Worm (Caenorhabditis elegans) whole organism, mixed stage, embryonic: Measurements from ENCODE around the gene set-5.
A peak's percentile ranks its signal among the peaks of the same experiment; 100 is the strongest.

Experiments
- M03D4.4 ChIP-seq: sonication (generic microtip); optimal IDR thresholded peaks from 2 replicates; lab custom pipeline; 2017; ENCODE audit warnings: mild to moderate bottlenecking, missing genetic modification characterization, missing compliant biosample characterization
- bed-3 ChIP-seq: fragments of 200-800 bp; sonication (Bioruptor generic); optimal IDR thresholded peaks from 3 replicates; lab custom pipeline; 2018; ENCODE audit warnings: mild to moderate bottlenecking, missing genetic modification characterization, moderate library complexity, missing compliant biosample characterization
- blmp-1 ChIP-seq: fragments of 150-350 bp; optimal IDR thresholded peaks from 2 replicates; lab custom pipeline; 2014; ENCODE audit warnings: missing biosample characterization, missing genetic modification characterization
- ceh-43 ChIP-seq: fragments of 200-800 bp; sonication (Bioruptor generic); optimal IDR thresholded peaks from 2 replicates; lab custom pipeline; 2018; ENCODE audit warnings: mild to moderate bottlenecking, missing genetic modification characterization, moderate library complexity, missing compliant biosample characterization
- ces-1 ChIP-seq: fragments of 150-350 bp; optimal IDR thresholded peaks from 2 replicates; lab custom pipeline; 2014; ENCODE audit warnings: missing biosample characterization, missing genetic modification reagents, missing genetic modification characterization
- cnd-1 ChIP-seq: fragments of 200-800 bp; sonication (Bioruptor generic); optimal IDR thresholded peaks from 2 replicates; lab custom pipeline; 2018; ENCODE audit warnings: mild to moderate bottlenecking, missing genetic modification characterization, missing compliant biosample characterization
- drap-1 ChIP-seq: fragments of 200-800 bp; sonication (Bioruptor generic); optimal IDR thresholded peaks from 3 replicates; lab custom pipeline; 2018; ENCODE audit warnings: mild to moderate bottlenecking, missing genetic modification characterization, missing compliant biosample characterization
- elt-1 ChIP-seq: sonication (generic microtip); optimal IDR thresholded peaks from 2 replicates; lab custom pipeline; 2017; ENCODE audit warnings: missing genetic modification characterization, mild to moderate bottlenecking, missing compliant biosample characterization, antibody characterized with exemption, moderate library complexity, borderline replicate concordance; ENCODE audit not compliant: insufficient read depth
- elt-3 ChIP-seq: fragments of 150-350 bp; optimal IDR thresholded peaks from 2 replicates; lab custom pipeline; 2014; ENCODE audit warnings: missing biosample characterization, missing genetic modification characterization
- flh-1 ChIP-seq: fragments of 200-800 bp; sonication (Bioruptor generic); optimal IDR thresholded peaks from 2 replicates; lab custom pipeline; 2018; ENCODE audit warnings: mild to moderate bottlenecking, missing genetic modification characterization, moderate library complexity, missing compliant biosample characterization
- hlh-1 ChIP-seq: fragments of 150-350 bp; optimal IDR thresholded peaks from 2 replicates; lab custom pipeline; 2014; ENCODE audit warnings: missing biosample characterization, missing genetic modification reagents, missing genetic modification characterization
- lin-13 ChIP-seq: fragments of 150-350 bp; optimal IDR thresholded peaks from 2 replicates; lab custom pipeline; 2014; ENCODE audit warnings: missing biosample characterization, missing genetic modification characterization
- lin-32 ChIP-seq: fragments of 200-800 bp; sonication (Bioruptor generic); optimal IDR thresholded peaks from 2 replicates; lab custom pipeline; 2018; ENCODE audit warnings: mild to moderate bottlenecking, missing genetic modification characterization, missing compliant biosample characterization
- mab-5 ChIP-seq: fragments of 150-350 bp; optimal IDR thresholded peaks from 2 replicates; lab custom pipeline; 2014; ENCODE audit warnings: missing biosample characterization, missing genetic modification characterization
- mep-1 ChIP-seq: fragments of 150-350 bp; optimal IDR thresholded peaks from 2 replicates; lab custom pipeline; 2017; ENCODE audit warnings: missing biosample characterization, missing genetic modification reagents, missing genetic modification characterization, inconsistent platforms
- mls-2 ChIP-seq: sonication (generic microtip); optimal IDR thresholded peaks from 2 replicates; lab custom pipeline; 2016; ENCODE audit warnings: mild to moderate bottlenecking, missing genetic modification characterization, moderate library complexity, missing compliant biosample characterization
- nhr-12 ChIP-seq: fragments of 150-350 bp; optimal IDR thresholded peaks from 2 replicates; lab custom pipeline; 2014; ENCODE audit warnings: missing biosample characterization, missing genetic modification characterization
- nhr-2 ChIP-seq: fragments of 150-350 bp; optimal IDR thresholded peaks from 2 replicates; lab custom pipeline; 2014; ENCODE audit warnings: missing biosample characterization, missing genetic modification characterization
- nhr-237 ChIP-seq: fragments of 150-350 bp; optimal IDR thresholded peaks from 2 replicates; lab custom pipeline; 2014; ENCODE audit warnings: missing biosample characterization, missing genetic modification characterization
- nhr-28 ChIP-seq: fragments of 150-350 bp; optimal IDR thresholded peaks from 2 replicates; lab custom pipeline; 2014; ENCODE audit warnings: missing biosample characterization, missing genetic modification characterization
- nhr-76 ChIP-seq: sonication (generic microtip); optimal IDR thresholded peaks from 2 replicates; lab custom pipeline; 2017; ENCODE audit warnings: missing biosample characterization, missing genetic modification characterization
- pha-4 ChIP-seq: fragments of 150-350 bp; optimal IDR thresholded peaks from 2 replicates; lab custom pipeline; 2018; ENCODE audit warnings: missing biosample characterization, missing genetic modification reagents, missing genetic modification characterization
- sem-2 ChIP-seq: fragments of 200-800 bp; sonication (Bioruptor generic); optimal IDR thresholded peaks from 2 replicates; lab custom pipeline; 2018; ENCODE audit warnings: mild to moderate bottlenecking, missing genetic modification characterization, missing compliant biosample characterization
- snpc-4 ChIP-seq: fragments of 150-350 bp; optimal IDR thresholded peaks from 2 replicates; lab custom pipeline; 2014; ENCODE audit warnings: missing biosample characterization, missing genetic modification characterization
- sptf-1 ChIP-seq: sonication (generic microtip); optimal IDR thresholded peaks from 2 replicates; lab custom pipeline; 2017; ENCODE audit warnings: mild to moderate bottlenecking, missing genetic modification characterization, moderate library complexity, missing compliant biosample characterization
- tbx-8 ChIP-seq: fragments of 200-800 bp; sonication (Bioruptor generic); optimal IDR thresholded peaks from 2 replicates; lab custom pipeline; 2018; ENCODE audit warnings: mild to moderate bottlenecking, missing genetic modification characterization, moderate library complexity, missing compliant biosample characterization
- unc-120 ChIP-seq: sonication (generic microtip); optimal IDR thresholded peaks from 2 replicates; lab custom pipeline; 2017; ENCODE audit warnings: missing genetic modification characterization, missing compliant biosample characterization; ENCODE audit not compliant: poor library complexity, severe bottlenecking
- unc-39 ChIP-seq: fragments of 150-350 bp; optimal IDR thresholded peaks from 2 replicates; lab custom pipeline; 2014; ENCODE audit warnings: missing biosample characterization, missing genetic modification characterization
- unc-62 ChIP-seq: fragments of 150-350 bp; optimal IDR thresholded peaks from 2 replicates; lab custom pipeline; 2014; ENCODE audit warnings: missing biosample characterization, missing genetic modification reagents, missing genetic modification characterization
- zip-8 ChIP-seq: fragments of 150-350 bp; optimal IDR thresholded peaks from 2 replicates; lab custom pipeline; 2014; ENCODE audit warnings: missing biosample characterization, missing genetic modification characterization

The set-5 gene

DNA sequence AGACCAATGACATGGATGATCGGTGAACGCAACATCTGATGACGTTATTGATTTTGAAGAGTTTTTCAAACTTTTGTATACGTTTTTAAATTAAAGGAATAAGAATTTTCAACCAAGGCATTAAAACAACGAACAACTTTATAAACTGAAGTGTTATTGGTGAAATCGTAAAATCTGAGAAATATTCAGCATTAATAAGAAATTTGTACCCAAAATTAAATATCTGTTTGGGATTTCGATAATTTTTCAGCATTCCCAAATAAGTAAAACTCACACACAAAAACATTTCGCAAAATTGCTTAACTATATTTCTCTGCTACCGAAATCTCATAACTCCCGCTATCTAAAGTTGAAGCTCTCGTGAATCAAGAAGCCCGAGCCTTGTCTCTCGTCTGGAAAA, 39.2 kb upstream of the set-5 start:
- TF ChIP-seq unc-39 (tag; lab: Kevin White, UChicago) = no peak
- no peak for TF ChIP-seq ceh-43 (GFP tag; lab: Kevin White, UChicago)
- TF ChIP-seq M03D4.4 (tag; lab: Kevin White, UChicago) = no peak
- no peak for TF ChIP-seq mep-1
- TF ChIP-seq mls-2 (tag; lab: Kevin White, UChicago) = no peak
- TF ChIP-seq blmp-1 (tag; lab: Kevin White, UChicago) = no peak
- no peak for TF ChIP-seq nhr-2 (tag; lab: Kevin White, UChicago)
- no peak for TF ChIP-seq nhr-12 (tag; lab: Kevin White, UChicago)
- TF ChIP-seq snpc-4 (tag; lab: Kevin White, UChicago) = no peak
- TF ChIP-seq lin-13 (tag; lab: Kevin White, UChicago) = no peak
- TF ChIP-seq bed-3 (GFP tag; lab: Kevin White, UChicago) = no peak
- no peak for TF ChIP-seq elt-3
- TF ChIP-seq nhr-237 (tag; lab: Kevin White, UChicago) = no peak
- no peak for TF ChIP-seq flh-1 (GFP tag; lab: Kevin White, UChicago)
- no peak for TF ChIP-seq cnd-1 (tag; lab: Kevin White, UChicago)
- no peak for TF ChIP-seq sptf-1 (tag; lab: Kevin White, UChicago)
- TF ChIP-seq unc-120 (tag; lab: Kevin White, UChicago) = no peak
- TF ChIP-seq lin-32 (GFP tag; lab: Kevin White, UChicago) = no peak
- TF ChIP-seq nhr-28 (tag; lab: Kevin White, UChicago) = no peak

ce11 chrV:14660608-14661355, 38.0 kb upstream of the set-5 start, which contains the start of gene srh-17:
Gene srh-17 (plus strand): TSS chrV:14661305.
- TF ChIP-seq nhr-28 (tag; lab: Kevin White, UChicago) (no peak), hlh-1 (no peak), unc-62 (GFP tag; lab: Kevin White, UChicago) (peak; percentile 59)
- TF ChIP-seq, all 35 proteins: peak for 1

DNA sequence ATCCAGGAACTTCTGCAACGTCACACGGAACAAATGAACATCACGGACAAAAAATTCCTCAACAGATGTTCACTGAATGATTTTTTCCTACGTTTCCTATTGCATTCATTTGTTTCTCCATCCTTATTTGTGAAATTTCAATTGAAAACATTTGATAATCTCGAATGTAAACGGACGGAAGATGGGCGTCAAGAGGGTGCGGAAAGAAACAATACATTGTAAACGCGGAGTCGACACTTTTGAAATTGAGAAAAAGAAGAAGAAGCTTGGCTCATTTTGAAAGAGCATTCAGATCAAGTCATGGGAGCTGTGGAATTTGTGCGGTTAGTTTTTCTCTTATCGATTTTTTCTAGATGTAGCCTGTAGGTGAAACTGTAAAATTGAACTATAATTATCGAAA, 35.8 kb upstream of the set-5 start, which contains the start of gene C47E8.9:
Gene C47E8.9 (plus strand): TSS at position 301 of the 400 bp plus-strand sequence.
- TF ChIP-seq blmp-1 (tag; lab: Kevin White, UChicago) (no peak), mls-2 (tag; lab: Kevin White, UChicago) (no peak), ceh-43 (GFP tag; lab: Kevin White, UChicago) (no peak), tbx-8 (GFP tag; lab: Kevin White, UChicago) (no peak), nhr-76 (tag; lab: Kevin White, UChicago) (no peak), unc-120 (tag; lab: Kevin White, UChicago) (no peak), mab-5 (tag; lab: Kevin White, UChicago) (no peak), mep-1 (no peak), bed-3 (GFP tag; lab: Kevin White, UChicago) (no peak), sem-2 (no peak), unc-39 (tag; lab: Kevin White, UChicago) (no peak), pha-4 (tag; lab: Kevin White, UChicago) (no peak), drap-1 (GFP tag; lab: Kevin White, UChicago) (no peak), nhr-28 (tag; lab: Kevin White, UChicago) (no peak), unc-62 (GFP tag; lab: Kevin White, UChicago) (no peak), lin-32 (GFP tag; lab: Kevin White, UChicago) (no peak)
- TF ChIP-seq, all 35 proteins: peak for 0

DNA sequence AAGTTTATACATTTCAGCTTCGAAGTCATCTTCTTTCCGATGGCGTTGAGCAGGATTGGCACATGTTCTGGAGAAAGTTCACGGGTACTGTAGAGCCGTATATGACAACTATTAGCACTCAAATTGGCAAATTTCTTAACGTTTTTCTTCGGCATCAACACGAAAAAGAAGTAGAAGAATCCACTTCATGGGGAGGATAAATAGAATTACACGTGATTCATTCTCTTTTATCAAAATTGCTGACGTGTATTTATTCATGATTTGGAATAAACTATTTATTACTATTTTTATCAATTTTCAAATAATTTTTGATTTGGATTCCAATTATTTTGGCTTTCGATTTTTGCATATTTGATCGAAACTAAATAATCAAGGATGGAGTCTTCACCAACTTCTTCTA, 33.0 kb upstream of the set-5 start, which contains the start of gene C47E8.1:
Gene C47E8.1 (plus strand): TSS at position 301 of the 400 bp plus-strand sequence.
- TF ChIP-seq cnd-1 (tag; lab: Kevin White, UChicago) (no peak), blmp-1 (tag; lab: Kevin White, UChicago) (no peak), zip-8 (tag; lab: Kevin White, UChicago) (no peak), snpc-4 (tag; lab: Kevin White, UChicago) (no peak), ces-1 (GFP tag; lab: Kevin White, UChicago) (no peak), unc-62 (GFP tag; lab: Kevin White, UChicago) (no peak), elt-1 (tag; lab: Kevin White, UChicago) (no peak), ceh-43 (GFP tag; lab: Kevin White, UChicago) (no peak), mls-2 (tag; lab: Kevin White, UChicago) (no peak)
- TF ChIP-seq, all 35 proteins: peak for 0
